Fruit fly (Drosophila melanogaster): ENCODE data around the gene CG31674.

CG31674 gene

dm6 chr2L:20799991-20800897 is 30.8 kb upstream of the CG31674 start (continued):
- TF ChIP-seq CG12236 (GFP tag; optimal IDR thresholded peaks at IDR 0.05) (peak; percentile 40), NC2α (GFP tag; optimal IDR thresholded peaks at IDR 0.05) (peak; percentile 36), CG30403 (GFP tag; optimal IDR thresholded peaks at IDR 0.05) (peak; percentile 74), ac (GFP tag; optimal IDR thresholded peaks at IDR 0.05) (peak; percentile 43), zf30C (GFP tag; optimal IDR thresholded peaks at IDR 0.05) (no peak), ci (GFP tag; IDR thresholded peaks at IDR 0.05) (peak; percentile 86), CG10209 (GFP tag; optimal IDR thresholded peaks at IDR 0.05) (peak; percentile 76), tna (GFP tag; IDR thresholded peaks at IDR 0.05; ENCODE audit: partially characterized antibody) (peak; percentile 23; the same call in 1 of the 2 replicates), CG16813 (GFP tag; IDR thresholded peaks at IDR 0.05; ENCODE audit: partially characterized antibody) (no peak), fd102C (GFP tag; optimal IDR thresholded peaks at IDR 0.05) (peak; percentile 45), pita (GFP tag; optimal IDR thresholded peaks at IDR 0.05) (no peak), Optix (GFP tag; IDR thresholded peaks at IDR 0.05) (peak; percentile 68), al (GFP tag; IDR thresholded peaks at IDR 0.05) (peak; percentile 62; the same call in 1 of the 2 replicates), Sox100B (GFP tag; optimal IDR thresholded peaks at IDR 0.05) (peak; percentile 1), Hand (GFP tag; optimal IDR thresholded peaks at IDR 0.05) (peak; percentile 93), CG10654 (GFP tag; optimal IDR thresholded peaks at IDR 0.05) (peak; percentile 39), ato (GFP tag; IDR thresholded peaks at IDR 0.05; ENCODE audit: partially characterized antibody) (no peak), CG4424 (GFP tag; optimal IDR thresholded peaks at IDR 0.05) (peak; percentile 64), CG8924 (tag; optimal IDR thresholded peaks at IDR 0.05) (peak; percentile 78), Fer3 (tag; optimal IDR thresholded peaks at IDR 0.05) (peak; percentile 82), Dek (tag; optimal IDR thresholded peaks at IDR 0.05) (peak; percentile 80), CG15601 (tag; optimal IDR thresholded peaks at IDR 0.05) (peak; percentile 27), CG1529 (GFP tag; optimal IDR thresholded peaks at IDR 0.05) (peak; percentile 16), dm (GFP tag; optimal IDR thresholded peaks at IDR 0.05) (peak; percentile 23), wek (GFP tag; optimal IDR thresholded peaks at IDR 0.05) (peak; percentile 11), ERR (GFP tag; optimal IDR thresholded peaks at IDR 0.05) (peak; percentile 84), fd3F (GFP tag; optimal IDR thresholded peaks at IDR 0.05) (peak; percentile 66), CG11247 (GFP tag; IDR thresholded peaks at IDR 0.05) (peak; percentile 55; the same call in 1 of the 2 replicates), Lim3 (GFP tag; IDR thresholded peaks at IDR 0.05) (no peak), corto (GFP tag; optimal IDR thresholded peaks at IDR 0.05) (peak; percentile 91), BEAF-32 (GFP tag; optimal IDR thresholded peaks at IDR 0.05) (no peak), aop (GFP tag; IDR thresholded peaks at IDR 0.05) (no peak), CG7786 (GFP tag; optimal IDR thresholded peaks at IDR 0.05) (peak; percentile 88), hkb (optimal IDR thresholded peaks at IDR 0.05) (no peak), hkb (GFP tag; IDR thresholded peaks at IDR 0.05) (peak; percentile 77), CG31365 (tag; optimal IDR thresholded peaks at IDR 0.05) (peak; percentile 58), Sox102F (GFP tag; optimal IDR thresholded peaks at IDR 0.05) (peak; percentile 49), wor (GFP tag; IDR thresholded peaks at IDR 0.05) (0 out of 2 replicates have a peak, but pooled peaks have one; percentile 21), abd-A (tag; optimal IDR thresholded peaks at IDR 0.05) (peak; percentile 97), onecut (GFP tag; IDR thresholded peaks at IDR 0.05) (peak; percentile 51), pnt (GFP tag; optimal IDR thresholded peaks at IDR 0.05) (peak; percentile 67), nerfin-2 (GFP tag; IDR thresholded peaks at IDR 0.05; ENCODE audit: partially characterized antibody) (no peak), CG3847 (GFP tag; IDR thresholded peaks at IDR 0.05) (peak; percentile 79), lov (optimal IDR thresholded peaks at IDR 0.05) (no peak), lov (GFP tag; IDR thresholded peaks at IDR 0.05) (0 out of 3 replicates have a peak, but pooled peaks have one; percentile 51), phol (tag; optimal IDR thresholded peaks at IDR 0.05) (peak; percentile 57), CG6813 (GFP tag; optimal IDR thresholded peaks at IDR 0.05) (peak; percentile 73), HLH3B (GFP tag; IDR thresholded peaks at IDR 0.05) (peak; percentile 68)

Measured in whole organism, embryonic.